Worm (Caenorhabditis elegans) whole organism, L2 larva: ENCODE results near the gene R08C7.12.

ENCODE experiments used
- C34F6.9 ChIP-seq: fragments of 150-350 bp; optimal IDR thresholded peaks from 2 replicates; lab custom pipeline; 2014; ENCODE audit warnings: missing biosample characterization, missing genetic modification characterization
- F13H6.1 ChIP-seq: sonication (generic microtip); optimal IDR thresholded peaks from 2 replicates; lab custom pipeline; 2016; ENCODE audit warnings: missing genetic modification characterization, missing compliant biosample characterization
- R02D3.7 ChIP-seq: fragments of 150-350 bp; optimal IDR thresholded peaks from 2 replicates; lab custom pipeline; 2014; ENCODE audit warnings: missing biosample characterization, missing genetic modification characterization
- ZK546.5 ChIP-seq: sonication (generic microtip); optimal IDR thresholded peaks from 2 replicates; lab custom pipeline; 2017; ENCODE audit warnings: missing biosample characterization, missing genetic modification characterization
- alr-1 ChIP-seq: fragments of 150-350 bp; optimal IDR thresholded peaks from 2 replicates; lab custom pipeline; 2014; ENCODE audit warnings: missing biosample characterization, missing genetic modification characterization
- ama-1 ChIP-seq: fragments of 150-350 bp; optimal IDR thresholded peaks from 2 replicates; lab custom pipeline; 2018; ENCODE audit warnings: inconsistent platforms
- blmp-1 ChIP-seq: sonication (generic microtip); optimal IDR thresholded peaks from 2 replicates; lab custom pipeline; 2017; ENCODE audit warnings: missing genetic modification characterization, mild to moderate bottlenecking, missing compliant biosample characterization, antibody characterized with exemption, moderate library complexity; ENCODE audit not compliant: insufficient read depth
- ceh-16 ChIP-seq: fragments of 150-350 bp; optimal IDR thresholded peaks from 2 replicates; lab custom pipeline; 2014; ENCODE audit warnings: missing biosample characterization, missing genetic modification characterization
- ceh-82 ChIP-seq: fragments of 150-350 bp; optimal IDR thresholded peaks from 2 replicates; lab custom pipeline; 2014; ENCODE audit warnings: missing biosample characterization, missing genetic modification characterization
- crh-2 ChIP-seq: sonication (generic microtip); optimal IDR thresholded peaks from 2 replicates; lab custom pipeline; 2017; ENCODE audit warnings: missing biosample characterization, missing genetic modification characterization
- dmd-4 ChIP-seq: sonication (generic microtip); optimal IDR thresholded peaks from 2 replicates; lab custom pipeline; 2017; ENCODE audit warnings: missing biosample characterization, missing genetic modification characterization
- egl-27 ChIP-seq: sonication (generic microtip); optimal IDR thresholded peaks from 3 replicates; lab custom pipeline; 2017; ENCODE audit warnings: missing biosample characterization, missing genetic modification reagents, missing genetic modification characterization
- elt-1 ChIP-seq: fragments of 150-350 bp; optimal IDR thresholded peaks from 2 replicates; lab custom pipeline; 2014; ENCODE audit warnings: missing biosample characterization, missing genetic modification characterization
- elt-3 ChIP-seq: sonication (generic microtip); optimal IDR thresholded peaks from 2 replicates; lab custom pipeline; 2017; ENCODE audit warnings: missing biosample characterization, missing genetic modification characterization
- fos-1 ChIP-seq: fragments of 150-350 bp; optimal IDR thresholded peaks from 2 replicates; lab custom pipeline; 2014; ENCODE audit warnings: missing biosample characterization, missing genetic modification characterization
- gmeb-1 ChIP-seq: fragments of 150-350 bp; optimal IDR thresholded peaks from 2 replicates; lab custom pipeline; 2014; ENCODE audit warnings: missing biosample characterization, missing genetic modification characterization
- lin-11 ChIP-seq: fragments of 150-350 bp; sonication (generic microtip); optimal IDR thresholded peaks from 2 replicates; lab custom pipeline; 2014; ENCODE audit warnings: missing biosample characterization, missing genetic modification characterization, inconsistent platforms, mixed read lengths
- lin-13 ChIP-seq: fragments of 150-350 bp; optimal IDR thresholded peaks from 2 replicates; lab custom pipeline; 2014; ENCODE audit warnings: missing biosample characterization, missing genetic modification reagents, missing genetic modification characterization
- lsy-2 ChIP-seq, 2 experiments: fragments of 150-350 bp in 1 of 2; sonication (generic microtip) in 1 of 2; optimal IDR thresholded peaks; 2 replicates each; lab custom pipeline; 2014 to 2017; ENCODE audit warnings: missing biosample characterization in 2 of 2, missing genetic modification characterization in 2 of 2
- mab-5 ChIP-seq: fragments of 150-350 bp; optimal IDR thresholded peaks from 2 replicates; lab custom pipeline; 2014; ENCODE audit warnings: missing biosample characterization, missing genetic modification characterization
- mbf-1 ChIP-seq: sonication (generic microtip); optimal IDR thresholded peaks from 2 replicates; lab custom pipeline; 2017; ENCODE audit warnings: missing biosample characterization, missing genetic modification characterization
- mdl-1 ChIP-seq, 2 experiments: fragments of 150-350 bp in 1 of 2; sonication (generic microtip) in 1 of 2; optimal IDR thresholded peaks; 2 replicates each; lab custom pipeline; 2017; ENCODE audit warnings: missing biosample characterization in 2 of 2, missing genetic modification characterization in 2 of 2
- nhr-10 ChIP-seq: sonication (generic microtip); optimal IDR thresholded peaks from 2 replicates; lab custom pipeline; 2017; ENCODE audit warnings: missing biosample characterization, missing genetic modification characterization
- nhr-11 ChIP-seq: fragments of 150-350 bp; optimal IDR thresholded peaks from 2 replicates; lab custom pipeline; 2014; ENCODE audit warnings: missing biosample characterization, missing genetic modification characterization
- nhr-12 ChIP-seq: fragments of 150-350 bp; optimal IDR thresholded peaks from 2 replicates; lab custom pipeline; 2014; ENCODE audit warnings: missing biosample characterization, missing genetic modification characterization
- nhr-129 ChIP-seq: fragments of 150-350 bp; optimal IDR thresholded peaks from 2 replicates; lab custom pipeline; 2014; ENCODE audit warnings: missing biosample characterization, missing genetic modification characterization
- nhr-21 ChIP-seq: fragments of 150-350 bp; optimal IDR thresholded peaks from 2 replicates; lab custom pipeline; 2014; ENCODE audit warnings: missing biosample characterization, missing genetic modification characterization
- nhr-25 ChIP-seq: fragments of 150-350 bp; sonication (generic microtip); optimal IDR thresholded peaks from 3 replicates; lab custom pipeline; 2014; ENCODE audit warnings: missing biosample characterization, missing genetic modification characterization
- nhr-6 ChIP-seq: fragments of 150-350 bp; optimal IDR thresholded peaks from 2 replicates; lab custom pipeline; 2014; ENCODE audit warnings: missing biosample characterization, missing genetic modification characterization
- peb-1 ChIP-seq: fragments of 150-350 bp; optimal IDR thresholded peaks from 2 replicates; lab custom pipeline; 2014; ENCODE audit warnings: missing biosample characterization, missing genetic modification characterization
- sem-4 ChIP-seq: fragments of 150-350 bp; optimal IDR thresholded peaks from 2 replicates; lab custom pipeline; 2014; ENCODE audit warnings: missing biosample characterization, missing genetic modification reagents, missing genetic modification characterization
- skn-1 ChIP-seq: sonication (generic microtip); optimal IDR thresholded peaks from 2 replicates; lab custom pipeline; 2017; ENCODE audit warnings: missing biosample characterization, missing genetic modification characterization
- sma-3 ChIP-seq: sonication (generic microtip); optimal IDR thresholded peaks from 2 replicates; lab custom pipeline; 2016; ENCODE audit warnings: missing genetic modification reagents, missing genetic modification characterization, missing compliant biosample characterization
- sma-9 ChIP-seq, 2 experiments: fragments of 150-350 bp in 1 of 2; sonication (generic microtip) in 1 of 2; optimal IDR thresholded peaks; 2 replicates each; lab custom pipeline; 2014 to 2016; ENCODE audit warnings: missing genetic modification characterization in 2 of 2, mild to moderate bottlenecking in 1 of 2, missing biosample characterization in 1 of 2, missing compliant biosample characterization in 1 of 2, missing genetic modification reagents in 1 of 2, moderate library complexity in 1 of 2
- unc-39 ChIP-seq: fragments of 150-350 bp; optimal IDR thresholded peaks from 2 replicates; lab custom pipeline; 2014; ENCODE audit warnings: missing biosample characterization, missing genetic modification characterization
- unc-55 ChIP-seq: fragments of 150-350 bp; sonication (generic microtip); optimal IDR thresholded peaks from 3 replicates; lab custom pipeline; 2014; ENCODE audit warnings: missing biosample characterization, missing genetic modification reagents, missing genetic modification characterization
- zag-1 ChIP-seq: fragments of 150-350 bp; optimal IDR thresholded peaks from 2 replicates; lab custom pipeline; 2014; ENCODE audit warnings: missing biosample characterization, missing genetic modification characterization
- ztf-1 ChIP-seq: fragments of 200-800 bp; sonication (Bioruptor generic); conservative IDR thresholded peaks from 2 replicates; pipeline ENCODE4 v1.3.6; 2022; ENCODE audit warnings: missing genetic modification characterization, missing compliant biosample characterization
- ztf-11 ChIP-seq: sonication (generic microtip); optimal IDR thresholded peaks from 2 replicates; lab custom pipeline; 2017; ENCODE audit warnings: missing biosample characterization, missing genetic modification characterization
- ztf-4 ChIP-seq: fragments of 150-350 bp; optimal IDR thresholded peaks from 2 replicates; lab custom pipeline; 2014; ENCODE audit warnings: missing biosample characterization, missing genetic modification characterization

Gene R08C7.12

DNA sequence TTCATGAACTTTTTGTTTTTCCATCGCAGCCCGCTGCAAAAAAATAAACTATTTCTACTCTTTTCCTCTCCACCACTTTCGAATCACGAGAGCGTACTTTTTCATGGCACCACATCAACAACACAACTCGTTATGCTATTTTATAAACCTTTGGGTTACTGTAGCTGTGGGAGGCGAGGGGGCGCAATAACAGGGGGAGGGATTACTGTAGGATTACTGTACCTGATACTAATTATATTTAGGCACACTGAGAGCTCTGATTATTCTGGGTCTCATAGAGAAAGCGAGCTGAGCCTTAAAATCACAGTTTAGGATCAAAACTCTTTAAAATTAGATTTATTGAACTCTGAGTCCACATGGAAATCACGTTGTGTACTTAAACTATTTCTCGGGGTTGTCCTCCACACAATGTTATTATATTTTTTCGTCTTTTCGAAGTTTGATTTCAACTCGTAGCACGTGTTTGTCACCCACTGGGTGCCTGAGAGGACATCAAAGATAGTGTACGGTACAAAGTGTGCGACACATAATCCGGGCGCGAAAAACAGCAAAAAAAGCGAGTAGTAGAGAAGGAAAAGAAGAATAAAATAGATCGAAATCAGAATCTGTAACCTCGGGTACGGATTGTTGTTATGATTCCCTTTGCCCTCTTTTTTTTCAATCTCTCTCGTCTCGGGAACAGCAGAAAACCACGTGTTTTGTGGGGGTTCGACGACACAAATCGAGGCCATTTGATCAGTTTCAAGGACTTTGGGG, 23.1 kb downstream of the R08C7.12 start:
- peak; percentile 55 for TF ChIP-seq sma-3 (GFP tag; lab: Kevin White, UChicago)
- TF ChIP-seq F13H6.1 (tag; lab: Kevin White, UChicago): peak; percentile 43
- TF ChIP-seq nhr-25 (tag; lab: Kevin White, UChicago): peak; percentile 81
- peak; percentile 52 for TF ChIP-seq mdl-1 (tag; optimal IDR thresholded peaks at IDR 0.05; lab: Kevin White, UChicago)
- TF ChIP-seq ZK546.5 (tag; lab: Kevin White, UChicago): no peak
- peak; percentile 69 for TF ChIP-seq nhr-21
- peak; percentile 81 for TF ChIP-seq sma-9 (GFP tag; optimal IDR thresholded peaks at IDR 0.05; lab: Kevin White, UChicago)
- TF ChIP-seq sma-9 (tag; optimal IDR thresholded peaks at IDR 0.05; lab: Kevin White, UChicago): no peak
- no peak for TF ChIP-seq unc-55 (GFP tag; lab: Kevin White, UChicago)
- peak in 1 of 2 experiments; percentile 17 for TF ChIP-seq lsy-2 (tag; optimal IDR thresholded peaks at IDR 0.05; lab: Kevin White, UChicago)
- TF ChIP-seq ztf-1 (GFP tag; lab: Robert Waterston, UW): no peak
- TF ChIP-seq egl-27: peak; percentile 2
- TF ChIP-seq nhr-129 (tag; lab: Kevin White, UChicago): peak; percentile 69
- peak; percentile 10 for TF ChIP-seq ztf-4 (tag; lab: Kevin White, UChicago)
- peak; percentile 60 for TF ChIP-seq blmp-1 (tag; lab: Kevin White, UChicago)
- TF ChIP-seq C34F6.9 (tag; lab: Kevin White, UChicago): no peak
- peak; percentile 46 for TF ChIP-seq crh-2 (tag; lab: Kevin White, UChicago)
- TF ChIP-seq nhr-6: peak; percentile 38
- TF ChIP-seq gmeb-1 (tag; lab: Kevin White, UChicago): peak; percentile 64

DNA sequence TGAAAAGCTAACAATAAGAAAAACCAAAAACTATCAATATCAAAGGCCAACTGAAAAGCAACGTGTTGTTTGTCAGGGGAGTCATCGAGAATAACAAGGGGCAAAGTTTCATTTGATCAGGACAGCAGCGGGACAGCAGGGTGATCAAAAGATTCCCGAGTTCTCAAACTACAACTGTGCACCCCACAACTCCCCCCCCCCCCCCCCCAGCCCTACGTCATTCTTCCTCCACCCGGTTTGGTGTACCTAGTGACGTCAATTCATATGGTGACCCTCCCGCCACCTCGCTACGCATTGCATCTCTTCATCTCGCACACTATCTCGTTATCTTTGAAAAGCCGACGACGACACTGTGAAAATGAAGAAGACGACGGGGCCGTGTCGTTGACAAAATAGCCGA, 24.2 kb downstream of the R08C7.12 start:
- TF ChIP-seq ztf-1 (GFP tag; lab: Robert Waterston, UW): 0 out of 2 replicates have a peak, but pooled peaks have one; percentile 34
- no peak for TF ChIP-seq alr-1
- no peak for TF ChIP-seq F13H6.1 (tag; lab: Kevin White, UChicago)
- no peak for TF ChIP-seq peb-1 (tag; lab: Kevin White, UChicago)
- TF ChIP-seq elt-1 (tag; lab: Kevin White, UChicago): no peak
- TF ChIP-seq nhr-129 (tag; lab: Kevin White, UChicago): peak; percentile 12
- TF ChIP-seq sem-4 (tag; lab: Kevin White, UChicago): no peak

DNA sequence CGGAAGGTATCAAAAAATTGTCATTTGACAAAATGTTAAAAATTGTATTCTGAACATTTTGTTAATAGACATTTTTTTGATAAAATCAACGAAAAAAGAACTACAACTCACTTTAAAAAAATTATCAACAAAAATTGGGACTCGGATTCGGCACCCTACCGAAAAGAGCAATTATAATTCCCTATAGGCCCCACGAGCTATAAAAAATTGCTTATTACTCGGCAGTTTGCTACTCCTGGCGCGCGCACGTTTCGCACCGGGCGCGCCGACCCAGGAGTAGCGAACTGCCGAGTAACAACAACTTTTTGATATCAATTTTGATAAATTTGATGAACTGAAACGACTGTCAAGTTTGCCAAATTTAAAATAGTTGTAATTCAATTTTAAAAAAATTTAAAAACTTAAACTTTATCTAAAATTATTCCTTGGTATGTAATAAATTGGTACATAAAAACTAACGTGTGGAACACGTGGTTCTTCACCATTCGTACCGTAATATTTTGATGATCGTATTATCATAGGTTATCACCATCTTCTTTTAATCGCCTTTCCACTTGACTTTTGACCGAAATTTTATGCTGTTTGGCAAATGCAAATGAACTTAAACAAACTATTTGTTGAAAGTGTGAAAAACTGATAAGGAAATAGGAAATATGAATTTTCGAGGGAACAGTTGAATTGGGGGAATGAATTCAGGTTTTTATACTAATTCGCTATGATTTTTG, 26.0 kb downstream of the R08C7.12 start:
- TF ChIP-seq fos-1 (tag; lab: Kevin White, UChicago) (peak; percentile 8), sma-9 (GFP tag; optimal IDR thresholded peaks at IDR 0.05; lab: Kevin White, UChicago) (peak; percentile 56), sma-9 (tag; optimal IDR thresholded peaks at IDR 0.05; lab: Kevin White, UChicago) (no peak), nhr-12 (tag; lab: Kevin White, UChicago) (no peak), nhr-25 (tag; lab: Kevin White, UChicago) (no peak), crh-2 (tag; lab: Kevin White, UChicago) (peak; percentile 35), skn-1 (tag; lab: Kevin White, UChicago) (no peak), nhr-6 (no peak), ztf-1 (GFP tag; lab: Robert Waterston, UW) (no peak)

ce11 chrIV:4477009-4477471, 27.5 kb downstream of the R08C7.12 start, which contains the start of gene M01H9.3:
M01H9.3 (minus strand) TSS chrIV:4477059.
- no peak for TF ChIP-seq peb-1 (tag; lab: Kevin White, UChicago)
- no peak for TF ChIP-seq R02D3.7 (tag; lab: Kevin White, UChicago)
- no peak for TF ChIP-seq ztf-1 (GFP tag; lab: Robert Waterston, UW)
- peak; percentile 52 for TF ChIP-seq mab-5 (tag; lab: Kevin White, UChicago)
- peak; percentile 1 for TF ChIP-seq zag-1
- TF ChIP-seq ceh-82 (tag; lab: Kevin White, UChicago): no peak
- no peak for TF ChIP-seq mbf-1 (tag; lab: Kevin White, UChicago)
- TF ChIP-seq C34F6.9 (tag; lab: Kevin White, UChicago): peak; percentile 82
- peak; percentile 79 for TF ChIP-seq crh-2 (tag; lab: Kevin White, UChicago)
- TF ChIP-seq unc-55 (GFP tag; lab: Kevin White, UChicago): peak; percentile 57
- no peak for TF ChIP-seq ceh-16 (tag; lab: Kevin White, UChicago)
- TF ChIP-seq lin-11: no peak
- TF ChIP-seq skn-1 (tag; lab: Kevin White, UChicago): no peak
- peak; percentile 81 for TF ChIP-seq F13H6.1 (tag; lab: Kevin White, UChicago)
- no peak for TF ChIP-seq ZK546.5 (tag; lab: Kevin White, UChicago)
- no peak for TF ChIP-seq nhr-10 (tag; lab: Kevin White, UChicago)
- peak; percentile 60 for TF ChIP-seq nhr-25 (tag; lab: Kevin White, UChicago)
- TF ChIP-seq nhr-11 (tag; lab: Kevin White, UChicago): no peak
- TF ChIP-seq dmd-4 (tag; lab: Kevin White, UChicago): no peak
- TF ChIP-seq gmeb-1 (tag; lab: Kevin White, UChicago): peak; percentile 24
- peak; percentile 80 for TF ChIP-seq nhr-6
- no peak for TF ChIP-seq lin-13 (GFP tag; lab: Kevin White, UChicago)
- TF ChIP-seq elt-1 (tag; lab: Kevin White, UChicago): no peak
- TF ChIP-seq unc-39 (tag; lab: Kevin White, UChicago): no peak
- TF ChIP-seq alr-1: no peak
- TF ChIP-seq sma-9 (GFP tag; optimal IDR thresholded peaks at IDR 0.05; lab: Kevin White, UChicago): peak; percentile 90
- no peak for TF ChIP-seq sma-9 (tag; optimal IDR thresholded peaks at IDR 0.05; lab: Kevin White, UChicago)
- TF ChIP-seq egl-27: no peak
- TF ChIP-seq ama-1 (lab: Kevin White, UChicago): peak; percentile 91
- TF ChIP-seq nhr-129 (tag; lab: Kevin White, UChicago): peak; percentile 97
- TF ChIP-seq ztf-11: no peak
- TF ChIP-seq elt-3 (tag; lab: Kevin White, UChicago): no peak
